Fruit fly (Drosophila melanogaster) whole organism, prepupa: ENCODE data around the gene Syx5.

Experiments
- CG1621 ChIP-seq: fragments of 200-800 bp; sonication (Bioruptor generic); optimal IDR thresholded peaks from 3 replicates; lab custom pipeline; 2018; ENCODE audit warnings: missing biosample characterization, mild to moderate bottlenecking, missing genetic modification characterization
- CG3919 ChIP-seq: fragments of 200-800 bp; sonication (Bioruptor generic); optimal IDR thresholded peaks from 3 replicates; lab custom pipeline; 2016; ENCODE audit warnings: missing biosample characterization, missing genetic modification characterization
- CG4318 ChIP-seq: fragments of 200-800 bp; sonication (Bioruptor generic); optimal IDR thresholded peaks from 3 replicates; lab custom pipeline; 2017; ENCODE audit warnings: missing biosample characterization, mild to moderate bottlenecking, missing genetic modification characterization
- CG8319 ChIP-seq: fragments of 200-800 bp; sonication (Bioruptor generic); optimal IDR thresholded peaks from 3 replicates; lab custom pipeline; 2016; ENCODE audit warnings: missing biosample characterization, missing genetic modification characterization
- CG9139 ChIP-seq: fragments of 200-800 bp; sonication (Bioruptor generic); optimal IDR thresholded peaks from 3 replicates; lab custom pipeline; 2017; ENCODE audit warnings: missing biosample characterization, mild to moderate bottlenecking, missing genetic modification characterization
- Hr39 ChIP-seq: fragments of 200-800 bp; sonication (Bioruptor generic); optimal IDR thresholded peaks from 2 replicates; lab custom pipeline; 2016; ENCODE audit warnings: missing biosample characterization, missing genetic modification characterization
- Sox15 ChIP-seq: fragments of 200-800 bp; sonication (Bioruptor generic); optimal IDR thresholded peaks from 3 replicates; lab custom pipeline; 2016; ENCODE audit warnings: missing biosample characterization, missing genetic modification characterization

dm6 chr2L:16275177-16275808 is 31.9 kb upstream of the Syx5 start:
- no peak for TF ChIP-seq CG1621 (tag; lab: Kevin White, UChicago)
- TF ChIP-seq Hr39, result no peak
- no peak for TF ChIP-seq CG8319
- TF ChIP-seq CG3919, result no peak
- TF ChIP-seq Sox15 (GFP tag; lab: Kevin White, UChicago), result no peak
- no peak for TF ChIP-seq CG9139 (GFP tag; lab: Kevin White, UChicago)
- no peak for TF ChIP-seq CG4318 (GFP tag; lab: Kevin White, UChicago)
